Fruit fly (Drosophila melanogaster): ENCODE results near the gene Tbc1d22.

Tbc1d22 gene

dm6 chr3R:21101453-21102214 is at the start of gene Tbc1d22, which contains the start of gene CG7044:
TSS of gene Tbc1d22 (plus strand) at chr3R:21102199.
TSS of gene CG7044 (minus strand) at chr3R:21101718.
- peak; percentile 15 for TF ChIP-seq CG17801 (GFP tag; optimal IDR thresholded peaks at IDR 0.05; ENCODE audit: partially characterized antibody)

- TF ChIP-seq CG17801 (GFP tag; optimal IDR thresholded peaks at IDR 0.05; ENCODE audit: partially characterized antibody) = no peak
Observed at dm6 chr3R:21057519-21057918, 44.5 kb upstream of the Tbc1d22 start.

DNA sequence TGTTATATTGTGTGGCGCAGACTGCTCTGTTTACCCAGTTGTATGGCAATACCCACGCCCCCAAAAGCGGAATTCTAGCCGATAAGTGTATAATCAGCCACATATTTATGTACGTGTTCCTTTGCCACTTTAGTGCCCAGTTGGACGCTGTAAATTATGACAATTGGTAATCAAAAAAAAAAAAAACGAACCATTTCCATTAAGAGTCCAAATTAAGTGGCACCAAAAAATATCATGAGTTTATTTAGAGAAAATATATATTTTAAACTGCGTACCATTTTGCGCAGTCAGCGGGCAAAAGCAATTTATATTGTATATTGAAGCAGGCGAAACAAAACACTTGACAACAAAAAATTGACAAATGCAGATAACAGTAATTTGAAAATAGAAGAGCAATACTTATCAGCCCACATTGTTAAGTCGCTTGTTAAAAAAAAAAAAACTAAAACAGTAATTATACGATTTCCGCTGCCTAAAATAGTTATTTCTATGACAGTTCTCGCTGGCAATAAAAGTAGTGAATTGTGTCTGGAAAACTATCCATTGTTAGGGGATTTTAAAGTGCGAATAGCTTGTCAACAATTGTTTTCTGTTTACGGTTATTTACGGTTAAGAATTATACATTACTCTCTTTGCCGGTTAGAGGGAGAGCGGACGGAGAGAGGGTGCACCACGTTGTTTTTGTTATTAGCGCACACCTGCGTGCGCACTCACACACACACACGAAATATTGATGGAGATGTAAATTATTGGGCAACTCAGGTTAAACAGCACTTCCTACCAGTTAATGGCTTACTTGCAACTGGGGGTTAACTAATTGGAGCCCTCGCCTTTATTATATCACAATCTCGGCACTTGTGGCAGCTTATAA is 42.3 kb upstream of the Tbc1d22 start:
- TF ChIP-seq CG17801 (GFP tag; optimal IDR thresholded peaks at IDR 0.05; ENCODE audit: partially characterized antibody) = no peak

DNA sequence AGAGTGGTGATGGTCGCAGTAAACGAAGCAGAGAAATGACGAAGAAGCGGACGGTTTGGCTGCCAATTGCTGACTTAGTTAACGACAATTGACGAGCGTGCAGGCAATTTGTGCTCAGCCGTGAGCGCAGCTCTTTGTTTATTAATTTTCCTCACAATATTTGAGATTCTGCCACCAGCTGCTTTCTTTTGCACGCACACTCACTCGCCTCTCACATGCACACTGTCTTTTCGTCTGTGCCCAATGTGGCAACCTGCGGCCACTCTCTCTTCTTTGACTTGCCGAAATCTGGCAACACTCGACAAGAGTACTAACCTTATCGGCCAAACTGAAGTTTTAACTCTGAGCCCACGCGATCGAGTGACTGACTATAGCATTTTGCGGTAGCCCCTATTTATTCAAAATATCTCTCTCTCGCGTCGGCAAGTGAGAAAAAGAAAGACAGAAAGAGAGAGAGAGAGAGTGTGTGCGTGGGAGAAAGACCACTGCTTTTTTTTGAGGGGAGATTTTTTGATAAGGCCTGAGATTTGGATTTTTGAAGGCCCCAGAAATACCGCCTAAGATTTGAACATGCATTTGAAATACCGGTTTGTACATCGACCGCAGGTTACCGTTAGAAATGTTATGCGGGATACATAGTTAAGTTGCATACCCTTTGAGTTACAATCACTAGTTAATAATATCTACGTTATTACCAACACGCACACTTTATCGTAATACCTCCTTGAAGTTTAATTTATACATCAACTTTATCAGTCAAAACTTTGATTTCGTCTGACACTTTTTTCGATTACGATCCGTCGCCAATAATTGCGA is 41.4 kb upstream of the Tbc1d22 start, which contains the start of gene Mvl:
TSS of gene Mvl (minus strand) at position 371 of the 816 bp plus-strand sequence.
- peak; percentile 12 for TF ChIP-seq CG17801 (GFP tag; optimal IDR thresholded peaks at IDR 0.05; ENCODE audit: partially characterized antibody)

- no peak for TF ChIP-seq CG17801 (GFP tag; optimal IDR thresholded peaks at IDR 0.05; ENCODE audit: partially characterized antibody)
Observed at dm6 chr3R:21063433-21063832, 38.6 kb upstream of the Tbc1d22 start.

DNA sequence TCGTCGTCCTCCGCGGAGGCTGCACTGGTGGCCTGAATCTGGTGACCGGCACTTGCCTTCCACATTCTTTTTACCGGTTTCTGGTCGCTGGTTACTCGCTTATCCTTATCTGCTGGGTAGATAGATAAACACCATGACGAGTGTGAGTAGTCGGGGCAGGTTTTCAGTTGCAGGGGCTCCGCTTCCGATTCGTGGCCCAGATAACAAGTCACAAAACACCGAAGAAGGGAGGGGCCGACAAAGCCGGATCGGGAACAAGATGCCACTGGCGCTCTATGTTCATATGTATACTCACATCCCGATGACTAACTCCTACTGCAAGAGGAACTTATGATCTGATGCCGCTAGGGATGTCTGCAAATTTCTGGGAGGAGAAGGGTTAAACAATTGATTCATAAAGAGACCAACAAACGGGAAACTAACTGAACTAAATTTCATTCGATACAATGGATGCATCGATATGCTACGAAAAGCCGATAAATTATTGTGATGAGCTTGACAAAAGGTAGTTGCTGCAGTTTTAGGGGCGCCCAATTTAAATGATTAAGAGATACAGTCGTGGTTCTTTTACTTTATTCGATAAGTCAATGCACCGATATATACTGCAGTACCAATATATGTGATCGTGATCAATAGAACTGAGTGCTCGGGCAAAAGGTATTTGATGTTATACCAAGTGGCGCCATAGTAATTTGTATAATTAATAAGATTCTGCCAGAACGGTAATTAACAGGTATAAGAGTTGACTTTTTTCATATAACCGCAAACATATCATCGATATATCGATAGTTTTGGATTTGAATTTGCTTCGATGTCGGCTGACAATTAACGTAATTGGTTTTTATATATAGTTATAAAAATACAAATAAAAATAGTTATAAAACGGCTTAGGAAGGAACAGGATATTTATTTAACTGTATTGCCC is 37.7 kb upstream of the Tbc1d22 start, which contains the start of gene Cortactin:
TSS of gene Cortactin (minus strand) at position 472 of the 925 bp plus-strand sequence.
- TF ChIP-seq CG17801 (GFP tag; optimal IDR thresholded peaks at IDR 0.05; ENCODE audit: partially characterized antibody) = no peak

- peak; percentile 66 for TF ChIP-seq CG17801 (GFP tag; optimal IDR thresholded peaks at IDR 0.05; ENCODE audit: partially characterized antibody)
Observed at dm6 chr3R:21065010-21065695, 36.8 kb upstream of the Tbc1d22 start, which contains the start of gene AnxB9. TSS of gene AnxB9 (plus strand) at chr3R:21065241.

dm6 chr3R:21065696-21066080 is 36.3 kb upstream of the Tbc1d22 start:
- no peak for TF ChIP-seq CG17801 (GFP tag; optimal IDR thresholded peaks at IDR 0.05; ENCODE audit: partially characterized antibody)

- TF ChIP-seq CG17801 (GFP tag; optimal IDR thresholded peaks at IDR 0.05; ENCODE audit: partially characterized antibody) = no peak
Observed at dm6 chr3R:21066469-21067284, 35.3 kb upstream of the Tbc1d22 start.

DNA sequence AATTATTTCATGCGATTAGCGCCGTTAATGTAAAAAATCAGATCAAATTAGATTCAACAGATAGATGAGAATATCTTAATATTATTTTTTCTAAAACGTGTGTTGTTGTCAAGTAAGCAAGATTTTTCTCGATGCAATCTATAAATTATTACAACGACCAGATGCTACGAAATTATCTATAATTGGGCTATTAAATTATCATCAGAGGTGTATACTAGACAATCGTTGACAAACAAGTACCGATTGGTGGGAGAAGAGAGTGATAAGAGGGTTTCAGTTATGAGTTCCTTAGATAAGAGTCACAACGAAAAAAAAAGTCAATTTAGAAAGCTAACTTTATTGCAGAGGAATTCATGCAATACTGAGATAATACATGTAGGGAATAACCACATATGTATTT is 34.5 kb upstream of the Tbc1d22 start:
- no peak for TF ChIP-seq CG17801 (GFP tag; optimal IDR thresholded peaks at IDR 0.05; ENCODE audit: partially characterized antibody)

DNA sequence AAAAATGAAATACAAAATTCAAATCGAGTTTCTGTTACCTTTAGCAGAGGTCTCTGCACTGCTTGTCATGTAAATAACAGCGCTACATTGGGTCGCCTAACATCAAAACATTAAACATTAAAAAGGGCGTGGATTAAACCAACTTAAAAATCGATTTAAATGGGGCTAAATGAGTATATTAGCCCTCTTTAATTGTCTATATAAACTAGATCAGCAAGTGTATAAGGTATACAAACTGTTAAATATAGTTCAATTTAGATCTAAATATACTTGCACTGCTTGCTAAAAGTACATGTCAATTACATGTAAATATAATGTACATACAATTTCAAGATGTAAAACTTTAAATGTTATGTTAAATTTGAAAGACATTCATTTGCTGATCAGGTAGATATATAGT is 32.3 kb upstream of the Tbc1d22 start:
- TF ChIP-seq CG17801 (GFP tag; optimal IDR thresholded peaks at IDR 0.05; ENCODE audit: partially characterized antibody) = no peak

DNA sequence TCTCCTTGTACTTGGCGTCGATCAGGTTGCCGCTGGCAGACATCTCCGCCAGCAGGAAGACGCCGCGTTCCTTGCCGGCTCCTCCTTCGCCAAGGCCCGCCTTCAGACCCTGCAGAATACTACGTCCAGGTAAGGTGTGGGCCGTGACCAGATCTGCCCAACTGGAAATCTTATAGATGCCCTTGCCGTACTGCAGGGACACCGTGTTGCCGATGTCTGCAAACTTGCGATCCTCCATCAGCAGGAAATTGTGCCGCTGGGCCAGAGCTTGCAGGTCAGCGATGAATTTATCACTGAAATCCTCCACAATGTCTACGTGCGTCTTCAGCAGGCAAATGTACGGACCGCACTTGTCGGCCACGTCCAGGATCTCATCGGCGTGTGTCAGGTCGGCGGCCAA is 30.7 kb upstream of the Tbc1d22 start:
- no peak for TF ChIP-seq CG17801 (GFP tag; optimal IDR thresholded peaks at IDR 0.05; ENCODE audit: partially characterized antibody)
